Worm (Caenorhabditis elegans): ENCODE results near the gene F54C8.1.

The F54C8.1 gene

ce11 chrIII:9465424-9465823, 25.9 kb downstream of the F54C8.1 start, which contains the start of gene B0464.9 (continued):
- TF ChIP-seq madf-10 (tag; optimal IDR thresholded peaks at IDR 0.05): peak; percentile 24
- no peak for TF ChIP-seq mel-28 (tag; optimal IDR thresholded peaks at IDR 0.05; ENCODE audit: borderline replicate concordance)
- peak; percentile 46 for TF ChIP-seq lin-54 (GFP tag; optimal IDR thresholded peaks at IDR 0.05)
- TF ChIP-seq T26A5.8 (tag; optimal IDR thresholded peaks at IDR 0.05): no peak
- peak; percentile 42 for TF ChIP-seq ceh-27 (GFP tag; optimal IDR thresholded peaks at IDR 0.05)
- TF ChIP-seq unc-130 (GFP tag; optimal IDR thresholded peaks at IDR 0.05): peak; percentile 70
- peak in 1 of 2 experiments; percentile 50 for TF ChIP-seq let-607 (tag; optimal IDR thresholded peaks at IDR 0.05)
- peak; percentile 75 for TF ChIP-seq mcd-1 (GFP tag; IDR thresholded peaks at IDR 0.05)

- TF ChIP-seq rpc-1 (optimal IDR thresholded peaks at IDR 0.05) (no peak), rpc-1 (tag; optimal IDR thresholded peaks at IDR 0.05) (no peak), lag-1 (GFP tag; IDR thresholded peaks at IDR 0.05) (no peak), akir-1 (GFP tag; optimal IDR thresholded peaks at IDR 0.05) (no peak), hmg-1.2 (GFP tag; IDR thresholded peaks at IDR 0.05) (no peak), madf-3 (GFP tag; IDR thresholded peaks at IDR 0.05) (no peak), hlh-12 (tag; optimal IDR thresholded peaks at IDR 0.05) (no peak), madf-6 (GFP tag; IDR thresholded peaks at IDR 0.05) (no peak), rcor-1 (GFP tag; IDR thresholded peaks at IDR 0.05) (no peak), him-1 (tag; optimal IDR thresholded peaks at IDR 0.05) (no peak), attf-5 (GFP tag; optimal IDR thresholded peaks at IDR 0.05) (no peak), ztf-22 (GFP tag; optimal IDR thresholded peaks at IDR 0.05) (no peak), hrde-1 (tag; optimal IDR thresholded peaks at IDR 0.05; ENCODE audit: borderline replicate concordance) (no peak), madf-10 (tag; optimal IDR thresholded peaks at IDR 0.05) (no peak), lsl-1 (GFP tag; optimal IDR thresholded peaks at IDR 0.05) (no peak), lir-1 (GFP tag; conservative IDR thresholded peaks at IDR 0.05) (no peak), atf-7 (tag; optimal IDR thresholded peaks at IDR 0.05) (no peak), tbx-9 (tag; optimal IDR thresholded peaks at IDR 0.05; ENCODE audit: borderline replicate concordance) (no peak)
Observed at ce11 chrIII:9465865-9466264, 26.4 kb downstream of the F54C8.1 start, which contains the start of gene B0464.6. TSS of gene B0464.6 (minus strand) at chrIII:9465965.

ce11 chrIII:9467095-9467494, 27.6 kb downstream of the F54C8.1 start, which contains the start of gene baf-1:
TSS of gene baf-1 (plus strand) at chrIII:9467464.
- TF ChIP-seq T26A5.8 (tag; optimal IDR thresholded peaks at IDR 0.05): no peak
- TF ChIP-seq xnd-1 (tag; optimal IDR thresholded peaks at IDR 0.05): no peak
- no peak for TF ChIP-seq nfya-2 (GFP tag; IDR thresholded peaks at IDR 0.05)
- no peak for TF ChIP-seq F33H1.4 (GFP tag; IDR thresholded peaks at IDR 0.05)
- TF ChIP-seq B0035.1 (tag; optimal IDR thresholded peaks at IDR 0.05): no peak
- no peak for TF ChIP-seq sdz-38 (tag; optimal IDR thresholded peaks at IDR 0.05)
- TF ChIP-seq lin-54 (GFP tag; optimal IDR thresholded peaks at IDR 0.05): peak; percentile 65
- no peak for TF ChIP-seq ceh-58 (GFP tag; IDR thresholded peaks at IDR 0.05)
- no peak for TF ChIP-seq F39B2.1 (GFP tag; IDR thresholded peaks at IDR 0.05)
- TF ChIP-seq unc-62 (GFP tag; optimal IDR thresholded peaks at IDR 0.05): no peak
- TF ChIP-seq F57C9.4 (tag; optimal IDR thresholded peaks at IDR 0.05): no peak
- TF ChIP-seq F55B11.4 (tag; optimal IDR thresholded peaks at IDR 0.05; ENCODE audit: borderline replicate concordance, insufficient read depth): no peak
- no peak for TF ChIP-seq bed-1 (GFP tag; IDR thresholded peaks at IDR 0.05)
- TF ChIP-seq hsf-1 (GFP tag; IDR thresholded peaks at IDR 0.05): peak; percentile 41; the same call in 1 of the 2 replicates
- TF ChIP-seq F22D6.2 (tag; optimal IDR thresholded peaks at IDR 0.05): no peak
- no peak for TF ChIP-seq ztf-3 (GFP tag; optimal IDR thresholded peaks at IDR 0.05)
- no peak for TF ChIP-seq egl-44 (GFP tag; IDR thresholded peaks at IDR 0.05)
- no peak for TF ChIP-seq T07F8.4 (tag; optimal IDR thresholded peaks at IDR 0.05)
- peak; percentile 76 for TF ChIP-seq dox-1 (GFP tag; IDR thresholded peaks at IDR 0.05)
- TF ChIP-seq F57A8.1 (GFP tag; optimal IDR thresholded peaks at IDR 0.05): no peak
- no peak for TF ChIP-seq egrh-3 (GFP tag; IDR thresholded peaks at IDR 0.05)
- TF ChIP-seq ztf-25 (GFP tag; IDR thresholded peaks at IDR 0.05): no peak
- no peak for TF ChIP-seq chd-7 (tag; optimal IDR thresholded peaks at IDR 0.05)
- no peak for TF ChIP-seq ceh-40 (GFP tag; IDR thresholded peaks at IDR 0.05)
- no peak for TF ChIP-seq akir-1 (GFP tag; optimal IDR thresholded peaks at IDR 0.05)
- TF ChIP-seq sptf-2 (GFP tag; optimal IDR thresholded peaks at IDR 0.05): no peak
